Fruit fly (Drosophila melanogaster) whole organism, embryonic: ENCODE data around the gene sa.

Experiments used
- BtbVII ChIP-seq: fragments of 200-800 bp; sonication (Bioruptor generic); optimal IDR thresholded peaks from 3 replicates; lab custom pipeline; 2017; ENCODE audit warnings: missing biosample characterization, mild to moderate bottlenecking, missing genetic modification characterization
- CG11456 ChIP-seq: fragments of 200-800 bp; sonication (Bioruptor generic); IDR thresholded peaks from 3 replicates; pipeline ENCODE4 v1.3.6; 2022; ENCODE audit warnings: missing biosample characterization, missing genetic modification characterization
- CG11723 ChIP-seq: fragments of 200-800 bp; sonication (Bioruptor generic); optimal IDR thresholded peaks from 2 replicates; lab custom pipeline; 2017; ENCODE audit warnings: missing biosample characterization, mild to moderate bottlenecking, missing genetic modification characterization
- CG13123 ChIP-seq: fragments of 200-800 bp; sonication (Bioruptor generic); optimal IDR thresholded peaks from 2 replicates; lab custom pipeline; 2016; ENCODE audit warnings: missing biosample characterization, missing genetic modification characterization
- CG14050 ChIP-seq: fragments of 200-800 bp; sonication (Bioruptor generic); IDR thresholded peaks from 3 replicates; pipeline ENCODE4 v1.3.6; 2022; ENCODE audit warnings: missing biosample characterization, missing genetic modification characterization
- CG1602 ChIP-seq: fragments of 200-800 bp; sonication (Bioruptor generic); optimal IDR thresholded peaks from 3 replicates; lab custom pipeline; 2016; ENCODE audit warnings: missing biosample characterization, missing genetic modification characterization
- CG17568 ChIP-seq: fragments of 200-800 bp; sonication (Bioruptor generic); optimal IDR thresholded peaks from 2 replicates; lab custom pipeline; 2018; ENCODE audit warnings: missing biosample characterization, mild to moderate bottlenecking, missing genetic modification characterization, moderate library complexity
- CG17829 ChIP-seq: fragments of 200-800 bp; optimal IDR thresholded peaks from 2 replicates; lab custom pipeline; 2019; ENCODE audit warnings: missing biosample characterization, mild to moderate bottlenecking, missing genetic modification characterization, moderate library complexity
- CG1792 ChIP-seq: fragments of 200-800 bp; sonication (Bioruptor generic); optimal IDR thresholded peaks from 2 replicates; lab custom pipeline; 2016; ENCODE audit warnings: missing biosample characterization, missing genetic modification characterization
- CG2116 ChIP-seq: fragments of 200-800 bp; sonication (Bioruptor generic); optimal IDR thresholded peaks from 3 replicates; lab custom pipeline; 2018; ENCODE audit warnings: missing biosample characterization, mild to moderate bottlenecking, missing genetic modification characterization
- CG2889 ChIP-seq: fragments of 200-800 bp; sonication (Bioruptor generic); IDR thresholded peaks from 3 replicates; pipeline ENCODE4 v1.3.6; 2022; ENCODE audit warnings: missing biosample characterization, missing genetic modification characterization
- CG31224 ChIP-seq: fragments of 200-800 bp; sonication (Bioruptor generic); IDR thresholded peaks from 2 replicates; pipeline ENCODE4 v1.3.6; 2022; ENCODE audit warnings: missing biosample characterization, missing genetic modification characterization
- CG31441 ChIP-seq: fragments of 200-800 bp; sonication (Bioruptor generic); IDR thresholded peaks from 2 replicates; pipeline ENCODE4 v1.3.6; 2022; ENCODE audit warnings: missing biosample characterization, missing genetic modification characterization
- CG3163 ChIP-seq: fragments of 200-800 bp; sonication (Bioruptor generic); optimal IDR thresholded peaks from 3 replicates; lab custom pipeline; 2016; ENCODE audit warnings: missing biosample characterization, missing genetic modification characterization
- CG4404 ChIP-seq: fragments of 200-800 bp; sonication (Bioruptor generic); IDR thresholded peaks from 2 replicates; pipeline ENCODE4 v1.3.6; 2022; ENCODE audit warnings: missing biosample characterization, missing genetic modification characterization
- CG4617 ChIP-seq: fragments of 200-800 bp; sonication (Bioruptor generic); optimal IDR thresholded peaks from 3 replicates; lab custom pipeline; 2016; ENCODE audit warnings: missing biosample characterization, missing genetic modification characterization, borderline replicate concordance
- CG6813 ChIP-seq: fragments of 200-800 bp; sonication (Bioruptor generic); optimal IDR thresholded peaks from 2 replicates; lab custom pipeline; 2017; ENCODE audit warnings: missing biosample characterization, missing genetic modification characterization, mild to moderate bottlenecking, moderate library complexity, missing genetic modification reagents
- CG7963 ChIP-seq: fragments of 200-800 bp; sonication (Bioruptor generic); IDR thresholded peaks from 3 replicates; pipeline ENCODE4 v1.3.6; 2022; ENCODE audit warnings: missing biosample characterization, missing genetic modification characterization; ENCODE audit not compliant: partially characterized antibody
- CG9727 ChIP-seq: fragments of 200-800 bp; sonication (Bioruptor generic); optimal IDR thresholded peaks from 3 replicates; lab custom pipeline; 2017; ENCODE audit warnings: missing biosample characterization, mild to moderate bottlenecking, missing genetic modification characterization
- CkIIα-i1 ChIP-seq: fragments of 200-800 bp; sonication (Bioruptor generic); IDR thresholded peaks from 2 replicates; pipeline ENCODE4 v1.3.6; 2022; ENCODE audit warnings: missing biosample characterization, missing genetic modification characterization
- Doc3 ChIP-seq: fragments of 200-800 bp; sonication (Bioruptor generic); IDR thresholded peaks from 3 replicates; pipeline ENCODE4 v1.3.6; 2022; ENCODE audit warnings: missing biosample characterization, missing genetic modification characterization; ENCODE audit not compliant: partially characterized antibody
- ERR ChIP-seq: fragments of 200-800 bp; sonication (Bioruptor generic); optimal IDR thresholded peaks from 2 replicates; lab custom pipeline; 2016; ENCODE audit warnings: missing biosample characterization, missing genetic modification characterization
- Tbp ChIP-seq: fragments of >200 bp; optimal IDR thresholded peaks from 2 replicates; lab custom pipeline; 2018; ENCODE audit warnings: missing biosample characterization, missing genetic modification characterization
- Trl ChIP-seq, 3 experiments: fragments of >200 bp in 2 of 3; fragments of 200-800 bp in 1 of 3; sonication (Bioruptor generic) in 1 of 3; optimal IDR thresholded peaks; 2 replicates in 1 of 3; 3 replicates in 2 of 3; lab custom pipeline; 2016 to 2017; ENCODE audit warnings: missing biosample characterization in 1 of 3, missing genetic modification characterization in 1 of 3
- Vsx1 ChIP-seq: fragments of 200-800 bp; sonication (Bioruptor generic); optimal IDR thresholded peaks from 2 replicates; lab custom pipeline; 2017; ENCODE audit warnings: missing biosample characterization, mild to moderate bottlenecking, missing genetic modification characterization, missing genetic modification reagents
- YL-1 ChIP-seq: fragments of 200-800 bp; sonication (Bioruptor generic); optimal IDR thresholded peaks from 3 replicates; lab custom pipeline; 2017; ENCODE audit warnings: missing biosample characterization, mild to moderate bottlenecking, missing genetic modification characterization
- bab2 ChIP-seq: fragments of 200-800 bp; sonication (Bioruptor generic); optimal IDR thresholded peaks from 2 replicates; lab custom pipeline; 2016; ENCODE audit warnings: missing biosample characterization, missing genetic modification characterization
- cwo ChIP-seq: fragments of 200-800 bp; sonication (Bioruptor generic); optimal IDR thresholded peaks from 3 replicates; lab custom pipeline; 2017; ENCODE audit warnings: missing biosample characterization, missing genetic modification characterization, mild to moderate bottlenecking, moderate library complexity, missing genetic modification reagents
- gem ChIP-seq: fragments of 200-800 bp; sonication (Bioruptor generic); optimal IDR thresholded peaks from 2 replicates; lab custom pipeline; 2019; ENCODE audit warnings: missing biosample characterization, mild to moderate bottlenecking, missing genetic modification characterization, moderate library complexity
- gsb ChIP-seq: fragments of 200-800 bp; sonication (Bioruptor generic); IDR thresholded peaks from 2 replicates; pipeline ENCODE4 v1.3.6; 2022; ENCODE audit warnings: missing biosample characterization, missing genetic modification characterization
- gt ChIP-seq: fragments of 200-800 bp; sonication (Bioruptor generic); IDR thresholded peaks from 2 replicates; pipeline ENCODE4 v1.3.6; 2022; ENCODE audit warnings: missing biosample characterization, missing genetic modification characterization
- jing ChIP-seq: fragments of 200-800 bp; sonication (Bioruptor generic); optimal IDR thresholded peaks from 2 replicates; lab custom pipeline; 2018; ENCODE audit warnings: missing biosample characterization, mild to moderate bottlenecking, missing genetic modification characterization
- ken ChIP-seq: fragments of 200-800 bp; sonication (Bioruptor generic); IDR thresholded peaks from 3 replicates; pipeline ENCODE4 v1.3.6; 2022; ENCODE audit warnings: missing biosample characterization, missing genetic modification characterization
- mam ChIP-seq: fragments of 200-800 bp; sonication (Bioruptor generic); optimal IDR thresholded peaks from 3 replicates; lab custom pipeline; 2016; ENCODE audit warnings: missing biosample characterization, missing genetic modification characterization
- nau ChIP-seq: fragments of 200-800 bp; sonication (Bioruptor generic); optimal IDR thresholded peaks from 3 replicates; lab custom pipeline; 2017; ENCODE audit warnings: missing biosample characterization, mild to moderate bottlenecking, missing genetic modification characterization, missing genetic modification reagents
- odd ChIP-seq: fragments of 200-800 bp; sonication (Bioruptor generic); optimal IDR thresholded peaks from 2 replicates; lab custom pipeline; 2017; ENCODE audit warnings: missing biosample characterization, mild to moderate bottlenecking, missing genetic modification characterization
- org-1 ChIP-seq: fragments of 200-800 bp; sonication (Bioruptor generic); optimal IDR thresholded peaks from 2 replicates; lab custom pipeline; 2017; ENCODE audit warnings: missing biosample characterization, missing genetic modification characterization
- pan ChIP-seq, 4 experiments: fragments of >200 bp in 3 of 4; fragments of 200-800 bp in 1 of 4; sonication (Bioruptor generic) in 1 of 4; optimal IDR thresholded peaks in 3 of 4; IDR thresholded peaks in 1 of 4; 2 replicates each; pipeline versions ENCODE4 v1.3.6 to Lab custom; 2017 to 2022; ENCODE audit warnings: missing biosample characterization in 2 of 4, missing genetic modification characterization in 2 of 4, mixed read lengths in 1 of 4
- pfk ChIP-seq: fragments of 200-800 bp; sonication (Bioruptor generic); optimal IDR thresholded peaks from 2 replicates; lab custom pipeline; 2018; ENCODE audit warnings: missing biosample characterization, mild to moderate bottlenecking, missing genetic modification characterization, moderate library complexity
- phol ChIP-seq: fragments of 200-800 bp; sonication (Bioruptor generic); optimal IDR thresholded peaks from 3 replicates; lab custom pipeline; 2018; ENCODE audit warnings: missing biosample characterization, mild to moderate bottlenecking, missing genetic modification characterization, moderate library complexity
- ro ChIP-seq: fragments of 200-800 bp; sonication (Bioruptor generic); IDR thresholded peaks from 2 replicates; pipeline ENCODE4 v1.3.6; 2022; ENCODE audit warnings: missing biosample characterization, missing genetic modification characterization
- sens ChIP-seq: fragments of 200-800 bp; sonication (Bioruptor generic); peaks from one replicate; lab custom pipeline; 2016; ENCODE audit warnings: missing biosample characterization, missing genetic modification characterization
- sens-2 ChIP-seq: fragments of 200-800 bp; sonication (Bioruptor generic); IDR thresholded peaks from 2 replicates; pipeline ENCODE4 v1.3.6; 2022; ENCODE audit warnings: missing biosample characterization, missing genetic modification characterization
- slbo ChIP-seq: fragments of 200-800 bp; sonication (Bioruptor generic); IDR thresholded peaks from 2 replicates; pipeline ENCODE4 v1.3.6; 2022; ENCODE audit warnings: missing biosample characterization, missing genetic modification characterization
- sqz ChIP-seq: fragments of 200-800 bp; sonication (Bioruptor generic); optimal IDR thresholded peaks from 3 replicates; lab custom pipeline; 2018; ENCODE audit warnings: missing biosample characterization, mild to moderate bottlenecking, missing genetic modification characterization
- stc ChIP-seq: fragments of 200-800 bp; sonication (Bioruptor generic); IDR thresholded peaks from 2 replicates; pipeline ENCODE4 v1.3.6; 2022; ENCODE audit warnings: missing biosample characterization, missing genetic modification characterization
- tll ChIP-seq, 2 experiments: fragments of 200-800 bp in 1 of 2; fragments of >200 bp in 1 of 2; sonication (Bioruptor generic) in 1 of 2; optimal IDR thresholded peaks; 2 replicates each; lab custom pipeline; 2017 to 2019; ENCODE audit warnings: missing biosample characterization in 2 of 2, missing genetic modification characterization in 2 of 2, mild to moderate bottlenecking in 1 of 2, moderate library complexity in 1 of 2
- tup ChIP-seq: fragments of 200-800 bp; sonication (Bioruptor generic); optimal IDR thresholded peaks from 2 replicates; lab custom pipeline; 2016; ENCODE audit warnings: missing biosample characterization, mild to moderate bottlenecking, missing genetic modification characterization, moderate library complexity
- wdn ChIP-seq: fragments of 200-800 bp; sonication (Bioruptor generic); IDR thresholded peaks from 2 replicates; pipeline ENCODE4 v1.3.6; 2022; ENCODE audit warnings: missing biosample characterization, missing genetic modification characterization

The sa gene

dm6 chr3L:21417884-21418536, 11.5 kb upstream of the sa start (continued):
- TF ChIP-seq CG31224 (GFP tag; lab: Robert Waterston, UW) (peak; percentile 23; the same call in 1 of the 2 replicates), CG11456 (GFP tag; lab: Robert Waterston, UW) (no peak), CG2116 (no peak), tll (GFP tag; optimal IDR thresholded peaks at IDR 0.05; lab: Kevin White, UChicago) (no peak), ken (GFP tag; lab: Robert Waterston, UW) (0 out of 3 replicates have a peak, but pooled peaks have one; percentile 34), org-1 (GFP tag; lab: Kevin White, UChicago) (peak; percentile 25), Trl (optimal IDR thresholded peaks at IDR 0.05; lab: Kevin White, UChicago) (no peak), Trl (GFP tag; optimal IDR thresholded peaks at IDR 0.05; lab: Kevin White, UChicago) (no peak), YL-1 (GFP tag; lab: Kevin White, UChicago) (no peak), slbo (GFP tag; lab: Robert Waterston, UW) (peak; percentile 44; the same call in 1 of the 2 replicates), CG31441 (GFP tag; lab: Robert Waterston, UW) (peak; percentile 72), Vsx1 (GFP tag; lab: Kevin White, UChicago) (no peak), sens (GFP tag; lab: Kevin White, UChicago) (no peak), pfk (GFP tag; lab: Kevin White, UChicago) (no peak), CG14050 (GFP tag; lab: Robert Waterston, UW) (no peak; the same call in 2 of the 3 replicates), CG13123 (GFP tag; lab: Kevin White, UChicago) (no peak), cwo (GFP tag; lab: Kevin White, UChicago) (peak; percentile 67), phol (peak; percentile 68), CG9727 (GFP tag; lab: Kevin White, UChicago) (peak; percentile 55), CG1792 (GFP tag; lab: Kevin White, UChicago) (no peak), CG4404 (GFP tag; lab: Robert Waterston, UW) (no peak), tup (GFP tag; lab: Kevin White, UChicago) (no peak), gem (tag; lab: Kevin White, UChicago) (peak; percentile 79), stc (peak; percentile 48; the same call in 1 of the 2 replicates), nau (GFP tag; lab: Kevin White, UChicago) (no peak), Doc3 (GFP tag; lab: Robert Waterston, UW) (no peak), CkIIα-i1 (GFP tag; lab: Robert Waterston, UW) (no peak), CG3163 (GFP tag; lab: Kevin White, UChicago) (no peak), CG4617 (GFP tag; lab: Kevin White, UChicago) (no peak), sens-2 (GFP tag; lab: Robert Waterston, UW) (no peak), CG17829 (tag; lab: Kevin White, UChicago) (no peak), CG6813 (GFP tag; lab: Kevin White, UChicago) (peak; percentile 3), BtbVII (GFP tag; lab: Kevin White, UChicago) (peak; percentile 57), bab2 (GFP tag; lab: Kevin White, UChicago) (no peak), CG2889 (GFP tag; lab: Robert Waterston, UW) (no peak), mam (GFP tag; lab: Kevin White, UChicago) (peak; percentile 4), wdn (no peak), CG7963 (GFP tag; lab: Robert Waterston, UW) (no peak), sqz (no peak), ERR (GFP tag; lab: Kevin White, UChicago) (no peak), pan (optimal IDR thresholded peaks at IDR 0.05; lab: Kevin White, UChicago) (no peak), pan (GFP tag; optimal IDR thresholded peaks at IDR 0.05 in 1 of 2, IDR thresholded peaks at IDR 0.05 in 1 of 2) (peak in 1 of 2 experiments; percentile 66), CG1602 (GFP tag; lab: Kevin White, UChicago) (no peak), CG17568 (GFP tag; lab: Kevin White, UChicago) (no peak), odd (peak; percentile 41), jing (GFP tag; lab: Kevin White, UChicago) (peak; percentile 23), gsb (0 out of 2 replicates have a peak, but pooled peaks have one; percentile 21), gt (GFP tag; lab: Robert Waterston, UW) (no peak), ro (GFP tag; lab: Robert Waterston, UW) (no peak), Tbp (no peak), CG11723 (GFP tag; lab: Kevin White, UChicago) (no peak)
